Worm (Caenorhabditis elegans): ENCODE results near the gene fnta-1.

Gene fnta-1

DNA sequence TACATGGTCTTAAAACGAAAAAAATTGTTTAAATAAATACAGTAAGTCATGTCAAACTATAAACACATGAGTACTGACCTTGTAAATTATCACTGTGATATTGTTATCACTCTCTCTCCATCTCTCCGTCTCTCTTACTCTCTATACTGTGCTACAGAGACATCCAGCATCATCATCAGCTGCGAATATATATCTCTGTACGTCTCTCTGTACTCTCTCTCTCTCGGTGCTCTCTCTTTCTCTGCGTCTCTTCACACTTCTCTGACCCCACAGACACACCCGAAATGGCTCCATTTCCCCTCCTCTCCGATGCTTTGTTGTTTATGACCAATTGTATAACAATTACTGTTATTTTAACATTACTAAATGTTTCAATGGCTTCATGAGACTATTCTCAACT, 29.5 kb downstream of the fnta-1 start:
- TF ChIP-seq unc-62 (GFP tag; optimal IDR thresholded peaks at IDR 0.05) (no peak), mab-9 (GFP tag; IDR thresholded peaks at IDR 0.05) (no peak), elt-3 (tag; optimal IDR thresholded peaks at IDR 0.05) (peak in 2 of 6 experiments; percentile 22 to 50), ces-1 (GFP tag; optimal IDR thresholded peaks at IDR 0.05) (no peak), ceh-88 (GFP tag; IDR thresholded peaks at IDR 0.05) (no peak), unc-98 (GFP tag; IDR thresholded peaks at IDR 0.05) (no peak), alr-1 (tag; optimal IDR thresholded peaks at IDR 0.05; ENCODE audit: borderline replicate concordance) (no peak), lin-15B (tag; optimal IDR thresholded peaks at IDR 0.05) (no peak), fkh-4 (tag; optimal IDR thresholded peaks at IDR 0.05; ENCODE audit: borderline replicate concordance) (no peak), F16B12.6 (tag; optimal IDR thresholded peaks at IDR 0.05) (no peak), lsy-2 (tag; optimal IDR thresholded peaks at IDR 0.05) (peak; percentile 35 to 38), tbx-2 (tag; optimal IDR thresholded peaks at IDR 0.05) (peak; percentile 41), ztf-11 (tag; optimal IDR thresholded peaks at IDR 0.05) (no peak), dsc-1 (tag; optimal IDR thresholded peaks at IDR 0.05) (no peak), irx-1 (tag; optimal IDR thresholded peaks at IDR 0.05) (no peak), hlh-17 (GFP tag; optimal IDR thresholded peaks at IDR 0.05; ENCODE audit: borderline replicate concordance) (no peak), unc-30 (tag; optimal IDR thresholded peaks at IDR 0.05) (no peak), zag-1 (tag; optimal IDR thresholded peaks at IDR 0.05) (no peak), hlh-4 (tag; optimal IDR thresholded peaks at IDR 0.05) (no peak), lin-13 (GFP tag; optimal IDR thresholded peaks at IDR 0.05) (peak; percentile 11), pqm-1 (tag; optimal IDR thresholded peaks at IDR 0.05) (no peak), C34B4.2 (tag; optimal IDR thresholded peaks at IDR 0.05) (no peak), skn-1 (tag; optimal IDR thresholded peaks at IDR 0.05) (peak; percentile 61), ztf-4 (tag; optimal IDR thresholded peaks at IDR 0.05) (no peak), lin-39 (tag; optimal IDR thresholded peaks at IDR 0.05) (no peak), mep-1 (tag; optimal IDR thresholded peaks at IDR 0.05) (peak; percentile 35), efl-3 (GFP tag; optimal IDR thresholded peaks at IDR 0.05) (no peak), sup-37 (GFP tag; optimal IDR thresholded peaks at IDR 0.05) (no peak), nhr-47 (tag; optimal IDR thresholded peaks at IDR 0.05) (no peak), isw-1 (GFP tag; IDR thresholded peaks at IDR 0.05) (no peak), efl-1 (optimal IDR thresholded peaks at IDR 0.05) (peak; percentile 50 to 53), efl-1 (GFP tag; optimal IDR thresholded peaks at IDR 0.05 in 1 of 2) (peak; percentile 32 to 94), nhr-19 (GFP tag; conservative IDR thresholded peaks at IDR 0.05) (no peak; the same call in 1 of the 2 replicates), rnt-1 (tag; optimal IDR thresholded peaks at IDR 0.05) (no peak), nhr-77 (tag; optimal IDR thresholded peaks at IDR 0.05) (no peak), nhr-85 (tag) (peak; percentile 84), pax-3 (tag; optimal IDR thresholded peaks at IDR 0.05) (no peak), sptf-1 (tag; optimal IDR thresholded peaks at IDR 0.05) (no peak), pag-3 (tag; optimal IDR thresholded peaks at IDR 0.05; ENCODE audit: borderline replicate concordance, insufficient read depth) (no peak), snpc-4 (tag; optimal IDR thresholded peaks at IDR 0.05) (no peak), ama-1 (optimal IDR thresholded peaks at IDR 0.05) (no peak), unc-86 (tag; optimal IDR thresholded peaks at IDR 0.05) (peak; percentile 9), ets-5 (GFP tag; IDR thresholded peaks at IDR 0.05) (no peak), zip-4 (GFP tag; optimal IDR thresholded peaks at IDR 0.05) (no peak), elt-2 (tag; optimal IDR thresholded peaks at IDR 0.05) (peak; percentile 79), aha-1 (tag; optimal IDR thresholded peaks at IDR 0.05) (no peak), aly-2 (tag; optimal IDR thresholded peaks at IDR 0.05) (no peak), ceh-63 (GFP tag; optimal IDR thresholded peaks at IDR 0.05) (no peak), fos-1 (tag; optimal IDR thresholded peaks at IDR 0.05) (no peak), fkh-8 (tag; optimal IDR thresholded peaks at IDR 0.05) (no peak), nhr-84 (tag; optimal IDR thresholded peaks at IDR 0.05) (no peak), swsn-7 (tag; optimal IDR thresholded peaks at IDR 0.05) (peak; percentile 49), nhr-237 (tag; optimal IDR thresholded peaks at IDR 0.05) (no peak), C16A3.4 (tag; optimal IDR thresholded peaks at IDR 0.05) (no peak), Y116A8C.19 (tag; optimal IDR thresholded peaks at IDR 0.05; ENCODE audit: borderline replicate concordance) (no peak)

Measured in whole organism, L1 larva.